Fruit fly (Drosophila melanogaster) whole organism, prepupa: ENCODE measurements around the gene CG12054.

ENCODE experiments used
- CG10631 ChIP-seq: fragments of 200-800 bp; sonication (Bioruptor generic); optimal IDR thresholded peaks from 2 replicates; lab custom pipeline; 2016; ENCODE audit warnings: missing biosample characterization, missing genetic modification characterization
- CG16779 ChIP-seq: fragments of 200-800 bp; sonication (Bioruptor generic); optimal IDR thresholded peaks from 3 replicates; lab custom pipeline; 2017; ENCODE audit warnings: missing biosample characterization, mild to moderate bottlenecking, missing genetic modification characterization
- CG32006 ChIP-seq: fragments of 200-800 bp; sonication (Bioruptor generic); optimal IDR thresholded peaks from 3 replicates; lab custom pipeline; 2017; ENCODE audit warnings: missing biosample characterization, mild to moderate bottlenecking, missing genetic modification characterization
- CG6792 ChIP-seq: fragments of 200-800 bp; sonication (Bioruptor generic); optimal IDR thresholded peaks from 3 replicates; lab custom pipeline; 2016; ENCODE audit warnings: missing biosample characterization, missing genetic modification characterization
- CG6854 ChIP-seq: fragments of 200-800 bp; sonication (Bioruptor generic); optimal IDR thresholded peaks from 2 replicates; lab custom pipeline; 2017; ENCODE audit warnings: missing biosample characterization, mild to moderate bottlenecking, missing genetic modification characterization
- CG8119 ChIP-seq: fragments of 200-800 bp; sonication (Bioruptor generic); IDR thresholded peaks from 3 replicates; pipeline ENCODE4 v1.3.6; 2022; ENCODE audit warnings: missing biosample characterization, missing genetic modification characterization
- CG8632 ChIP-seq: fragments of 200-800 bp; sonication (Bioruptor generic); optimal IDR thresholded peaks from 3 replicates; lab custom pipeline; 2016; ENCODE audit warnings: missing biosample characterization, missing genetic modification characterization
- CG9139 ChIP-seq: fragments of 200-800 bp; sonication (Bioruptor generic); optimal IDR thresholded peaks from 3 replicates; lab custom pipeline; 2017; ENCODE audit warnings: missing biosample characterization, mild to moderate bottlenecking, missing genetic modification characterization
- Eip75B ChIP-seq: fragments of 200-800 bp; sonication (Bioruptor generic); optimal IDR thresholded peaks from 3 replicates; lab custom pipeline; 2016; ENCODE audit warnings: missing biosample characterization, missing genetic modification characterization
- Sox14 ChIP-seq: fragments of 200-800 bp; sonication (Bioruptor generic); optimal IDR thresholded peaks from 3 replicates; lab custom pipeline; 2016; ENCODE audit warnings: missing biosample characterization, missing genetic modification characterization
- svp ChIP-seq: fragments of 200-800 bp; sonication (Bioruptor generic); peaks from one replicate; lab custom pipeline; 2016; ENCODE audit warnings: missing biosample characterization, missing genetic modification characterization
- topi ChIP-seq: fragments of 200-800 bp; sonication (Bioruptor generic); optimal IDR thresholded peaks from 3 replicates; lab custom pipeline; 2016; ENCODE audit warnings: missing biosample characterization, missing genetic modification characterization

DNA sequence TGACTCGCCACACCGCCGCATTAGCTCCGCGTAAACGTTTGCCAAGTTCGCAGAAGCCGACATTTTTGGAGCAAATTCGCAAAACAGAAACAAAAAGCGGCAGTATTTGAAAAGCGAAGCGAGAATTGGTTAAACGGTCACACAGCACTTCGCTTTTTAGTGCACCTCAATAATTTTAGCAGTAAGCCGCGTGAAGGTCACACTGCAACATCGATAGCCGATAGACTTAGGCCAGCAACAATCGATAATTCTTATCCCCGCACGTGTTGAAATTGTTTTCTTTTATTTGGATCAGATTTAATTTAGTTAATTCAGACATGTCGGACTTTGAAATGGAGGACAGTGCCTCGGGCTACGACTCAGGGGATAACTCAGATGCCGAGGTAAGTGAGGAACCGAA lies 7.3 kb upstream of the CG12054 start, which contains the start of the genes Zwilch and CG1542:
- TF ChIP-seq topi (GFP tag; lab: Kevin White, UChicago), result no peak
- TF ChIP-seq CG8632, result no peak
- no peak for TF ChIP-seq svp (GFP tag; lab: Kevin White, UChicago)
- TF ChIP-seq Eip75B, result no peak
- TF ChIP-seq CG10631, result no peak
- no peak for TF ChIP-seq CG32006 (GFP tag; lab: Kevin White, UChicago)
- no peak for TF ChIP-seq CG16779 (tag; lab: Kevin White, UChicago)
- no peak for TF ChIP-seq CG8119 (GFP tag; lab: Robert Waterston, UW)
- no peak for TF ChIP-seq CG6854 (GFP tag; lab: Kevin White, UChicago)
- TF ChIP-seq Sox14 (GFP tag; lab: Kevin White, UChicago), result no peak
- TF ChIP-seq CG6792, result no peak
- no peak for TF ChIP-seq CG9139 (GFP tag; lab: Kevin White, UChicago)
